Worm (Caenorhabditis elegans): ENCODE data around the gene C14C6.2.

Gene C14C6.2

ce11 chrV:527602-528001 lies 35.3 kb upstream of the C14C6.2 start, which contains the start of gene srw-108:
Gene srw-108, plus strand, starts transcription at chrV:527902.
- no peak for TF ChIP-seq mab-5 (tag; optimal IDR thresholded peaks at IDR 0.05)
- TF ChIP-seq unc-62 (GFP tag; optimal IDR thresholded peaks at IDR 0.05) = no peak
- no peak for TF ChIP-seq M03D4.4 (tag; optimal IDR thresholded peaks at IDR 0.05)
- no peak for TF ChIP-seq unc-120 (tag; optimal IDR thresholded peaks at IDR 0.05; ENCODE audit: poor library complexity, severe bottlenecking)
- TF ChIP-seq blmp-1 (tag; optimal IDR thresholded peaks at IDR 0.05) = no peak
- TF ChIP-seq hlh-1 (tag; optimal IDR thresholded peaks at IDR 0.05) = no peak
- TF ChIP-seq drap-1 (GFP tag; optimal IDR thresholded peaks at IDR 0.05) = no peak
- TF ChIP-seq ham-2 (GFP tag; optimal IDR thresholded peaks at IDR 0.05) = no peak
- no peak for TF ChIP-seq ceh-83 (GFP tag; optimal IDR thresholded peaks at IDR 0.05)
- no peak for TF ChIP-seq lin-13 (tag; optimal IDR thresholded peaks at IDR 0.05)
- no peak for TF ChIP-seq snpc-4 (tag; optimal IDR thresholded peaks at IDR 0.05)
- no peak for TF ChIP-seq nhr-28 (tag; optimal IDR thresholded peaks at IDR 0.05)
- TF ChIP-seq sem-2 (GFP tag; optimal IDR thresholded peaks at IDR 0.05) = no peak
- TF ChIP-seq mls-2 (tag; optimal IDR thresholded peaks at IDR 0.05) = no peak
- TF ChIP-seq unc-39 (tag; optimal IDR thresholded peaks at IDR 0.05) = no peak

ce11 chrV:532046-532445 lies 30.9 kb upstream of the C14C6.2 start, which contains the start of gene nhr-58:
Gene nhr-58, plus strand, starts transcription at chrV:532259.
- peak; percentile 83 for TF ChIP-seq elt-3 (tag; optimal IDR thresholded peaks at IDR 0.05)
- TF ChIP-seq ham-2 (GFP tag; optimal IDR thresholded peaks at IDR 0.05) = peak; percentile 59
- TF ChIP-seq ces-1 (GFP tag; optimal IDR thresholded peaks at IDR 0.05) = peak; percentile 61
- peak; percentile 27 for TF ChIP-seq unc-120 (tag; optimal IDR thresholded peaks at IDR 0.05; ENCODE audit: poor library complexity, severe bottlenecking)
- peak; percentile 17 for TF ChIP-seq pha-4 (tag; optimal IDR thresholded peaks at IDR 0.05)
- no peak for TF ChIP-seq ceh-83 (GFP tag; optimal IDR thresholded peaks at IDR 0.05)
- TF ChIP-seq mls-2 (tag; optimal IDR thresholded peaks at IDR 0.05) = peak; percentile 2
- no peak for TF ChIP-seq unc-62 (GFP tag; optimal IDR thresholded peaks at IDR 0.05)
- peak; percentile 54 for TF ChIP-seq elt-1 (tag; optimal IDR thresholded peaks at IDR 0.05; ENCODE audit: borderline replicate concordance, insufficient read depth)

ce11 chrV:534176-534575 lies 28.8 kb upstream of the C14C6.2 start, which contains the start of gene nhr-132:
Gene nhr-132, plus strand, starts transcription at chrV:534446.
- TF ChIP-seq mls-2 (tag; optimal IDR thresholded peaks at IDR 0.05) (no peak), nhr-237 (tag; optimal IDR thresholded peaks at IDR 0.05) (no peak), mab-5 (tag; optimal IDR thresholded peaks at IDR 0.05) (no peak), elt-1 (tag; optimal IDR thresholded peaks at IDR 0.05; ENCODE audit: borderline replicate concordance, insufficient read depth) (peak; percentile 3), pha-4 (tag; optimal IDR thresholded peaks at IDR 0.05) (no peak), sptf-1 (tag; optimal IDR thresholded peaks at IDR 0.05) (no peak), M03D4.4 (tag; optimal IDR thresholded peaks at IDR 0.05) (no peak)

ce11 chrV:536571-536970 lies 26.4 kb upstream of the C14C6.2 start, which contains the start of gene C14C6.5:
Gene C14C6.5, plus strand, starts transcription at chrV:536628.
- TF ChIP-seq elt-1 (tag; optimal IDR thresholded peaks at IDR 0.05; ENCODE audit: borderline replicate concordance, insufficient read depth) (no peak), nhr-2 (tag; optimal IDR thresholded peaks at IDR 0.05) (no peak), lin-32 (GFP tag; optimal IDR thresholded peaks at IDR 0.05) (no peak), M03D4.4 (tag; optimal IDR thresholded peaks at IDR 0.05) (no peak)

- TF ChIP-seq hlh-1 (tag; optimal IDR thresholded peaks at IDR 0.05) (no peak), elt-1 (tag; optimal IDR thresholded peaks at IDR 0.05; ENCODE audit: borderline replicate concordance, insufficient read depth) (peak; percentile 77), mls-2 (tag; optimal IDR thresholded peaks at IDR 0.05) (no peak), lin-13 (tag; optimal IDR thresholded peaks at IDR 0.05) (no peak)
These were observed 23.9 kb upstream of the C14C6.2 start, which contains the start of gene nhr-155 for ce11 chrV:539040-539510. Gene nhr-155, plus strand, starts transcription at chrV:539460.

- no peak for TF ChIP-seq nhr-12 (tag; optimal IDR thresholded peaks at IDR 0.05)
- no peak for TF ChIP-seq ceh-39 (tag; optimal IDR thresholded peaks at IDR 0.05)
- TF ChIP-seq unc-120 (tag; optimal IDR thresholded peaks at IDR 0.05; ENCODE audit: poor library complexity, severe bottlenecking) = no peak
- TF ChIP-seq lsy-2 (tag; optimal IDR thresholded peaks at IDR 0.05) = no peak
- TF ChIP-seq blmp-1 (tag; optimal IDR thresholded peaks at IDR 0.05) = no peak
- TF ChIP-seq ceh-43 (GFP tag; optimal IDR thresholded peaks at IDR 0.05) = no peak
- no peak for TF ChIP-seq pha-4 (tag; optimal IDR thresholded peaks at IDR 0.05)
- no peak for TF ChIP-seq flh-1 (GFP tag; optimal IDR thresholded peaks at IDR 0.05)
- no peak for TF ChIP-seq M03D4.4 (tag; optimal IDR thresholded peaks at IDR 0.05)
- no peak for TF ChIP-seq tbx-8 (GFP tag; optimal IDR thresholded peaks at IDR 0.05)
- TF ChIP-seq nhr-2 (tag; optimal IDR thresholded peaks at IDR 0.05) = no peak
- TF ChIP-seq unc-62 (GFP tag; optimal IDR thresholded peaks at IDR 0.05) = no peak
- no peak for TF ChIP-seq cnd-1 (tag; optimal IDR thresholded peaks at IDR 0.05)
- TF ChIP-seq nhr-28 (tag; optimal IDR thresholded peaks at IDR 0.05) = no peak
- no peak for TF ChIP-seq unc-39 (tag; optimal IDR thresholded peaks at IDR 0.05)
- TF ChIP-seq sem-2 (GFP tag; optimal IDR thresholded peaks at IDR 0.05) = no peak
- TF ChIP-seq mab-5 (tag; optimal IDR thresholded peaks at IDR 0.05) = no peak
These were observed 21.5 kb upstream of the C14C6.2 start for ce11 chrV:541470-541869.

Measured in whole organism, mixed stage, embryonic.